Fruit fly (Drosophila melanogaster) whole organism, adult: Measurements from ENCODE around the gene Ge-1.
A peak's percentile ranks its signal among the peaks of the same experiment; 100 is the strongest.

ENCODE experiments used
- CG11617 ChIP-seq: fragments of 200-800 bp; sonication (Bioruptor generic); optimal IDR thresholded peaks from 2 replicates; lab custom pipeline; 2017; ENCODE audit warnings: mild to moderate bottlenecking, missing biosample characterization, missing genetic modification reagents, missing genetic modification characterization
- CG12768 ChIP-seq: fragments of 200-800 bp; sonication (Bioruptor generic); optimal IDR thresholded peaks from 2 replicates; lab custom pipeline; 2017; ENCODE audit warnings: missing biosample characterization, missing genetic modification characterization, mild to moderate bottlenecking, moderate library complexity, missing genetic modification reagents
- CG14711 ChIP-seq: fragments of 200-800 bp; sonication (Bioruptor generic); optimal IDR thresholded peaks from 2 replicates; lab custom pipeline; 2018; ENCODE audit warnings: missing biosample characterization, mild to moderate bottlenecking, missing genetic modification characterization, moderate library complexity
- CG1620 ChIP-seq: fragments of 200-800 bp; sonication (Bioruptor generic); optimal IDR thresholded peaks from 2 replicates; lab custom pipeline; 2016; ENCODE audit warnings: missing biosample characterization, missing genetic modification characterization
- CG33017 ChIP-seq: fragments of 200-800 bp; sonication (Bioruptor generic); optimal IDR thresholded peaks from 2 replicates; lab custom pipeline; 2018; ENCODE audit warnings: missing biosample characterization, mild to moderate bottlenecking, missing genetic modification characterization, moderate library complexity
- CG5204 ChIP-seq: fragments of 200-800 bp; sonication (Bioruptor generic); optimal IDR thresholded peaks from 2 replicates; lab custom pipeline; 2016; ENCODE audit warnings: missing biosample characterization, missing genetic modification characterization
- CG7045 ChIP-seq: fragments of 200-800 bp; sonication (Bioruptor generic); optimal IDR thresholded peaks from 2 replicates; lab custom pipeline; 2017; ENCODE audit warnings: missing biosample characterization, mild to moderate bottlenecking, missing genetic modification characterization
- CG7101 ChIP-seq: fragments of 200-800 bp; sonication (Bioruptor generic); optimal IDR thresholded peaks from 2 replicates; lab custom pipeline; 2018; ENCODE audit warnings: missing biosample characterization, mild to moderate bottlenecking, missing genetic modification characterization, moderate library complexity
- Clk ChIP-seq: fragments of 200-800 bp; sonication (Bioruptor generic); optimal IDR thresholded peaks from 2 replicates; lab custom pipeline; 2017; ENCODE audit warnings: missing biosample characterization, missing genetic modification characterization
- Hr96 ChIP-seq: fragments of 200-800 bp; sonication (Bioruptor generic); optimal IDR thresholded peaks from 2 replicates; lab custom pipeline; 2016; ENCODE audit warnings: missing biosample characterization, missing genetic modification characterization
- Mnt ChIP-seq: fragments of 200-800 bp; sonication (Bioruptor generic); optimal IDR thresholded peaks from 2 replicates; lab custom pipeline; 2016; ENCODE audit warnings: missing biosample characterization, mild to moderate bottlenecking, missing genetic modification characterization
- cic ChIP-seq: fragments of 200-800 bp; sonication (Bioruptor generic); optimal IDR thresholded peaks from 2 replicates; lab custom pipeline; 2017; ENCODE audit warnings: missing biosample characterization, mild to moderate bottlenecking, missing genetic modification characterization, moderate library complexity
- cnc ChIP-seq, 2 experiments: fragments of >200 bp; optimal IDR thresholded peaks; 2 replicates each; lab custom pipeline; 2017
- kay ChIP-seq: fragments of 200-800 bp; sonication (Bioruptor generic); peaks from one replicate; lab custom pipeline; 2016; ENCODE audit warnings: missing biosample characterization, missing genetic modification characterization, borderline replicate concordance
- ovo ChIP-seq: fragments of 200-800 bp; sonication (Bioruptor generic); optimal IDR thresholded peaks from 2 replicates; lab custom pipeline; 2016; ENCODE audit warnings: missing biosample characterization, missing genetic modification characterization
- pad ChIP-seq: fragments of 200-800 bp; sonication (Bioruptor generic); optimal IDR thresholded peaks from 3 replicates; lab custom pipeline; 2017; ENCODE audit warnings: missing biosample characterization, missing genetic modification characterization, mild to moderate bottlenecking, moderate library complexity, missing genetic modification reagents
- tj ChIP-seq: fragments of 200-800 bp; sonication (Bioruptor generic); optimal IDR thresholded peaks from 3 replicates; lab custom pipeline; 2017; ENCODE audit warnings: missing biosample characterization, mild to moderate bottlenecking, missing genetic modification characterization, moderate library complexity
- toe ChIP-seq: fragments of 200-800 bp; sonication (Bioruptor generic); optimal IDR thresholded peaks from 2 replicates; lab custom pipeline; 2016; ENCODE audit warnings: missing biosample characterization, missing genetic modification characterization

Gene Ge-1

DNA sequence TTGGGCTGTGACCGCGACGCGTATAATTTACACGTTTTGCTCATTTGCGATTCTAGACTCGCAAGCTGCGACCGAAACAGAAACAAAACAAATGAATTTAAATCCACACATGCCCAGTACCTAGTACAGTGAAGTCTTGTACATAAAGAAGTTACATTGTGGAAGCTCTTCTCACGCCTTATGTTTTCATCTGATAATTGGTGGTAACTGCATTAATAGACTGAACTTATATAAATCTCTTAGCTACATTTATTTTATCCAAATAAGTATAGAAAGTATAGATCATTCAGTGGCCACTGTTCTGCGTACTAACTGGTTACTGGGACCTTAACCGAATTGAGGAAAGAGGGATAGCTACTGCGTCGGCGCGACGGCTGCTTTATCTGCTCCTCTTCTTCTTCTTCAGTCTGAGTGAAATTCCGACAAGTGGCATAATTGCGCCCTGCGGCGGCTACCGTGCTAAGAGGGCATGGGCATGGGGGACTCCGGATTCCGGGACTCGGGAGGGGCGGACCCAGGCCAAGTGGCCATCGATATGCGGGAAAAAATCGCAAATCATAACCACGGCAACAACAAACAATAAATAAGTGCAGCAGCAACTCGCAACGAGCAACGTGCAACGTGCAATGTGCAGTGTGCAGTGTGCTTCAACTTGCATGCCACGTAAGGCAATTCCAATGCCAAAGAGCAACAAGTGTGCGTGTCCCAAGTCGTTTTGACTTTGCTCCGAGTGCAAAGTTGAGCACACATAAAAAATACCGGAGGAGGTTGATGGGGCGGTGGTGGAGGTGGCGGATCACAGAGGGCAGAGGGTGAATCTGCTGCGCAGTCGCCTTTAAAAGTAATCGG is 48.8 kb downstream of the Ge-1 start:
- TF ChIP-seq CG7101 (tag; lab: Kevin White, UChicago) (no peak), toe (GFP tag; lab: Kevin White, UChicago) (no peak), CG11617 (GFP tag; lab: Kevin White, UChicago) (no peak), Hr96 (GFP tag; lab: Kevin White, UChicago) (no peak), CG12768 (no peak)

DNA sequence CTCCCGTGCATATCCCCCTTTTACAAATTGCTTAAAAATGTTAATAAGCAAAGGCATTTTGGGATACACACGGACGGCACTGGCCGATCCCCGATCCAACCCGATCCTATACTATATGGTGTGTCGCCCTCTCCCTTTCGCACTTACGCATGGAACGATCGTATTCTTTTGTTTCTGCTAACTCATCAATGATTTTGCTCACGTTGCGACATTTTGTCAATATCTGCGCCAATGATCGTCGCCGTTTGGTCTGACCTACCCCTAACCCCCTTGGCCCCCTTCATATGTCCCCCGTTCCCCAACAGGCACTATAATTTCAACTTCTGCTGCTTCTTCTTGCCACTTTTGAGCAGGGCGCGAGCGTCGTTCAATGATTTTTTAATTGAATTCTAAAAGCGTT is 51.0 kb downstream of the Ge-1 start:
- TF ChIP-seq pad (GFP tag; lab: Kevin White, UChicago) (no peak), tj (GFP tag; lab: Kevin White, UChicago) (peak; percentile 89)

DNA sequence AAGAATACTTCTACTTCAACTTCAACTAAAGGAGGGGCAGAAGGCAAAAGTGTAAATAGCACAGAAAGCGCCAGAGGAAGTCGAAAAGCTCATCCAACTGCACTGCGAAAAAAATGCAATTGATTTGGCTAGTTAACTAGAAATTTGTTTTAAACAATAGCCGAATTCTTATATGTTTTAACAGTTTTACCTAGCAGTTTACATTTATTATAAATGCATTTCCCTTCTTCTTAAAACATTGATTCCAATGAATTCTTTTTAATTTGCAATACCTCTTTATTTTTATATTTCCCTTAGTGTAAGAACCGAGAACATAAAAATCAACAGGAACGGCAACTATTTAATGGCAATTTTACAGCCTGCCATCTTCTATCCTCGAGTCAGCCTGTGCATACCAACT is 52.4 kb downstream of the Ge-1 start:
- TF ChIP-seq Clk (GFP tag; lab: Kevin White, UChicago) (no peak), CG11617 (GFP tag; lab: Kevin White, UChicago) (no peak), CG33017 (tag; lab: Kevin White, UChicago) (no peak), ovo (GFP tag; lab: Kevin White, UChicago) (no peak), tj (GFP tag; lab: Kevin White, UChicago) (no peak), CG12768 (no peak), CG5204 (GFP tag; lab: Kevin White, UChicago) (no peak), CG7101 (tag; lab: Kevin White, UChicago) (no peak), toe (GFP tag; lab: Kevin White, UChicago) (no peak), CG14711 (tag; lab: Kevin White, UChicago) (no peak), cic (GFP tag; lab: Kevin White, UChicago) (no peak), kay (GFP tag; lab: Kevin White, UChicago) (no peak), Mnt (GFP tag; lab: Kevin White, UChicago) (no peak)

DNA sequence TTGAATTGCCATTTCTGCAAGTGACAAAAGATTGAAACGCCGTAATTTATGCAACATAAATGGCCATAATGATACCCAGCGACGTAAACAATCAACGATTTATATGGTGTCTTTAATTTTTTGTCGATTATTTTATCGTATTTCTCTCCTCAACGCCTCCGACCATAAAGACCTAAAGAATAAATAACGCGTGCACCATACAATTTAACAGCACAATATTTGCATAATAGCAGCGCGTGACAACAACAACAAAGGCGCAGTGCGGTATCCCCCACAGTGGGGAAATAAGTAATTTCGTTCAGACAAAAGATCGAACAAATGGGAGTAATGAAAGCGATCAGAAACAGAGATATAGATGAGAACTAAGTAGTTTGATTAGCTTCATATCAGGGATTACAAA is 54.6 kb downstream of the Ge-1 start:
- TF ChIP-seq ovo (GFP tag; lab: Kevin White, UChicago) (no peak), cnc (optimal IDR thresholded peaks at IDR 0.05; lab: Kevin White, UChicago) (no peak), pad (GFP tag; lab: Kevin White, UChicago) (no peak), CG7045 (no peak), Mnt (GFP tag; lab: Kevin White, UChicago) (no peak), CG12768 (no peak), CG5204 (GFP tag; lab: Kevin White, UChicago) (no peak), CG33017 (tag; lab: Kevin White, UChicago) (no peak), CG1620 (GFP tag; lab: Kevin White, UChicago) (no peak)

DNA sequence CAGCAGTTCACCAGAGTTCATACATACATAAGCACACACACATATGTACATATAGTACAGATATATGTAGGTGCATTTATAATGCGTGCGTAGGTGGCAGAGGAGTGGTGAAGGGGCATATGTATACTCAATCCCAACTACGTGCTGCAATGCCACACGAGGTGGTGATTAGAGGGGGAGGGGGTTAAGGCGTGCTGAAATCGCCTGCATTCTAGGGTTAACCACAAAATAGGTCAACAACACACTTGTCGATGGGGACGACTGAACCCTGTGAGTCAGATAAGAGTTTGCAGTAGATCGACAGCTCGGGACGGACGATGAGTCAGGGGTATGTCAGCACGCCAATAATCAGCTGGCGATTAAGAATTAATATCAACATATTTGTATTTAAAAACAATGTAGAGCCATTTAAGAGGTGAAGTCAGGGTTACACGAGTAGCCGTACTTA is 55.2 kb downstream of the Ge-1 start:
- TF ChIP-seq kay (GFP tag; lab: Kevin White, UChicago), result peak; percentile 66
- TF ChIP-seq CG33017 (tag; lab: Kevin White, UChicago), result no peak
